Fruit fly (Drosophila melanogaster) whole organism, adult: ENCODE data around the gene CG7069.

ENCODE experiments used
- CG11617 ChIP-seq: fragments of 200-800 bp; sonication (Bioruptor generic); optimal IDR thresholded peaks from 2 replicates; lab custom pipeline; 2017; ENCODE audit warnings: mild to moderate bottlenecking, missing biosample characterization, missing genetic modification reagents, missing genetic modification characterization
- CG12768 ChIP-seq: fragments of 200-800 bp; sonication (Bioruptor generic); optimal IDR thresholded peaks from 2 replicates; lab custom pipeline; 2017; ENCODE audit warnings: missing biosample characterization, missing genetic modification characterization, mild to moderate bottlenecking, moderate library complexity, missing genetic modification reagents
- CG14711 ChIP-seq: fragments of 200-800 bp; sonication (Bioruptor generic); optimal IDR thresholded peaks from 2 replicates; lab custom pipeline; 2018; ENCODE audit warnings: missing biosample characterization, mild to moderate bottlenecking, missing genetic modification characterization, moderate library complexity
- CG1620 ChIP-seq: fragments of 200-800 bp; sonication (Bioruptor generic); optimal IDR thresholded peaks from 2 replicates; lab custom pipeline; 2016; ENCODE audit warnings: missing biosample characterization, missing genetic modification characterization
- CG33017 ChIP-seq: fragments of 200-800 bp; sonication (Bioruptor generic); optimal IDR thresholded peaks from 2 replicates; lab custom pipeline; 2018; ENCODE audit warnings: missing biosample characterization, mild to moderate bottlenecking, missing genetic modification characterization, moderate library complexity
- CG5204 ChIP-seq: fragments of 200-800 bp; sonication (Bioruptor generic); optimal IDR thresholded peaks from 2 replicates; lab custom pipeline; 2016; ENCODE audit warnings: missing biosample characterization, missing genetic modification characterization
- CG7045 ChIP-seq: fragments of 200-800 bp; sonication (Bioruptor generic); optimal IDR thresholded peaks from 2 replicates; lab custom pipeline; 2017; ENCODE audit warnings: missing biosample characterization, mild to moderate bottlenecking, missing genetic modification characterization
- CG7101 ChIP-seq: fragments of 200-800 bp; sonication (Bioruptor generic); optimal IDR thresholded peaks from 2 replicates; lab custom pipeline; 2018; ENCODE audit warnings: missing biosample characterization, mild to moderate bottlenecking, missing genetic modification characterization, moderate library complexity
- Clk ChIP-seq: fragments of 200-800 bp; sonication (Bioruptor generic); optimal IDR thresholded peaks from 2 replicates; lab custom pipeline; 2017; ENCODE audit warnings: missing biosample characterization, missing genetic modification characterization
- Crg-1 ChIP-seq: fragments of 200-800 bp; sonication (Bioruptor generic); optimal IDR thresholded peaks from 2 replicates; lab custom pipeline; 2016; ENCODE audit warnings: missing biosample characterization, missing genetic modification characterization
- Hr96 ChIP-seq: fragments of 200-800 bp; sonication (Bioruptor generic); optimal IDR thresholded peaks from 2 replicates; lab custom pipeline; 2016; ENCODE audit warnings: missing biosample characterization, missing genetic modification characterization
- Mnt ChIP-seq: fragments of 200-800 bp; sonication (Bioruptor generic); optimal IDR thresholded peaks from 2 replicates; lab custom pipeline; 2016; ENCODE audit warnings: missing biosample characterization, mild to moderate bottlenecking, missing genetic modification characterization
- bab1 ChIP-seq: fragments of 200-800 bp; sonication (Bioruptor generic); optimal IDR thresholded peaks from 3 replicates; lab custom pipeline; 2019; ENCODE audit warnings: missing biosample characterization, mild to moderate bottlenecking, missing genetic modification characterization, moderate library complexity
- cic ChIP-seq: fragments of 200-800 bp; sonication (Bioruptor generic); optimal IDR thresholded peaks from 2 replicates; lab custom pipeline; 2017; ENCODE audit warnings: missing biosample characterization, mild to moderate bottlenecking, missing genetic modification characterization, moderate library complexity
- cnc ChIP-seq, 2 experiments: fragments of >200 bp; optimal IDR thresholded peaks; 2 replicates each; lab custom pipeline; 2017
- kay ChIP-seq: fragments of 200-800 bp; sonication (Bioruptor generic); peaks from one replicate; lab custom pipeline; 2016; ENCODE audit warnings: missing biosample characterization, missing genetic modification characterization, borderline replicate concordance
- ovo ChIP-seq: fragments of 200-800 bp; sonication (Bioruptor generic); optimal IDR thresholded peaks from 2 replicates; lab custom pipeline; 2016; ENCODE audit warnings: missing biosample characterization, missing genetic modification characterization
- pad ChIP-seq: fragments of 200-800 bp; sonication (Bioruptor generic); optimal IDR thresholded peaks from 3 replicates; lab custom pipeline; 2017; ENCODE audit warnings: missing biosample characterization, missing genetic modification characterization, mild to moderate bottlenecking, moderate library complexity, missing genetic modification reagents
- tj ChIP-seq: fragments of 200-800 bp; sonication (Bioruptor generic); optimal IDR thresholded peaks from 3 replicates; lab custom pipeline; 2017; ENCODE audit warnings: missing biosample characterization, mild to moderate bottlenecking, missing genetic modification characterization, moderate library complexity
- toe ChIP-seq: fragments of 200-800 bp; sonication (Bioruptor generic); optimal IDR thresholded peaks from 2 replicates; lab custom pipeline; 2016; ENCODE audit warnings: missing biosample characterization, missing genetic modification characterization

CG7069 gene

dm6 chr3R:22356464-22357410 lies 15.9 kb upstream of the CG7069 start, which contains the start of gene Sar1:
Gene Sar1, plus strand, starts transcription at chr3R:22356685.
- TF ChIP-seq tj (GFP tag; lab: Kevin White, UChicago): no peak
- TF ChIP-seq CG14711 (tag; lab: Kevin White, UChicago): no peak
- TF ChIP-seq Clk: peak; percentile 21
- peak; percentile 36 for TF ChIP-seq Mnt (GFP tag; lab: Kevin White, UChicago)
- no peak for TF ChIP-seq toe (GFP tag; lab: Kevin White, UChicago)
- TF ChIP-seq CG33017 (tag; lab: Kevin White, UChicago): no peak
- no peak for TF ChIP-seq CG5204
- peak; percentile 18 for TF ChIP-seq Crg-1
- peak; percentile 47 for TF ChIP-seq CG12768
- TF ChIP-seq kay (GFP tag; lab: Kevin White, UChicago): no peak
- TF ChIP-seq CG1620 (GFP tag; lab: Kevin White, UChicago): peak; percentile 58
- TF ChIP-seq cic (GFP tag; lab: Kevin White, UChicago): peak; percentile 61
- TF ChIP-seq pad (GFP tag; lab: Kevin White, UChicago): peak; percentile 26
- TF ChIP-seq ovo (GFP tag; lab: Kevin White, UChicago): no peak
- no peak for TF ChIP-seq Hr96 (GFP tag; lab: Kevin White, UChicago)
- TF ChIP-seq bab1 (GFP tag; lab: Kevin White, UChicago): peak; percentile 46
- TF ChIP-seq CG7045 (GFP tag; lab: Kevin White, UChicago): no peak
- peak; percentile 13 for TF ChIP-seq CG7101
- TF ChIP-seq cnc (optimal IDR thresholded peaks at IDR 0.05; lab: Kevin White, UChicago): no peak
- peak; percentile 21 for TF ChIP-seq CG11617

dm6 chr3R:22357942-22358341 lies 14.7 kb upstream of the CG7069 start:
- TF ChIP-seq toe (GFP tag; lab: Kevin White, UChicago) (no peak), ovo (GFP tag; lab: Kevin White, UChicago) (no peak), CG12768 (no peak), CG14711 (tag; lab: Kevin White, UChicago) (no peak), pad (GFP tag; lab: Kevin White, UChicago) (no peak), CG7045 (GFP tag; lab: Kevin White, UChicago) (no peak), CG7101 (no peak), CG1620 (GFP tag; lab: Kevin White, UChicago) (no peak)

- TF ChIP-seq CG5204 (no peak), Hr96 (GFP tag; lab: Kevin White, UChicago) (peak; percentile 26), CG11617 (peak; percentile 63), Clk (no peak), bab1 (GFP tag; lab: Kevin White, UChicago) (no peak), ovo (GFP tag; lab: Kevin White, UChicago) (no peak), CG14711 (tag; lab: Kevin White, UChicago) (peak; percentile 76), kay (GFP tag; lab: Kevin White, UChicago) (no peak), CG1620 (GFP tag; lab: Kevin White, UChicago) (no peak), toe (GFP tag; lab: Kevin White, UChicago) (peak; percentile 7), CG12768 (peak; percentile 79), CG7101 (peak; percentile 80), tj (GFP tag; lab: Kevin White, UChicago) (peak; percentile 33), cic (GFP tag; lab: Kevin White, UChicago) (peak; percentile 29), CG33017 (tag; lab: Kevin White, UChicago) (peak; percentile 79), cnc (optimal IDR thresholded peaks at IDR 0.05; lab: Kevin White, UChicago) (no peak), Crg-1 (no peak), Mnt (GFP tag; lab: Kevin White, UChicago) (peak; percentile 15), pad (GFP tag; lab: Kevin White, UChicago) (peak; percentile 30), CG7045 (GFP tag; lab: Kevin White, UChicago) (peak; percentile 55)
Measured at dm6 chr3R:22358810-22359209, 13.8 kb upstream of the CG7069 start.

dm6 chr3R:22362218-22362907 lies 10.3 kb upstream of the CG7069 start, which contains the start of the genes JMJD6, CG7071 and Muted:
Gene JMJD6, minus strand, starts transcription at chr3R:22362371.
Gene CG7071, plus strand, starts transcription at chr3R:22362620.
Gene Muted, plus strand, starts transcription at chr3R:22362620.
- TF ChIP-seq toe (GFP tag; lab: Kevin White, UChicago) (peak; percentile 96), tj (GFP tag; lab: Kevin White, UChicago) (peak; percentile 78), Hr96 (GFP tag; lab: Kevin White, UChicago) (peak; percentile 86), pad (GFP tag; lab: Kevin White, UChicago) (peak; percentile 84), CG7045 (GFP tag; lab: Kevin White, UChicago) (peak; percentile 90), CG1620 (GFP tag; lab: Kevin White, UChicago) (peak; percentile 96), cic (GFP tag; lab: Kevin White, UChicago) (peak; percentile 80), CG5204 (no peak), CG33017 (tag; lab: Kevin White, UChicago) (peak; percentile 90), ovo (GFP tag; lab: Kevin White, UChicago) (peak; percentile 84), CG12768 (peak; percentile 92), Clk (peak; percentile 90), CG7101 (peak; percentile 95), CG11617 (peak; percentile 91), kay (GFP tag; lab: Kevin White, UChicago) (no peak), bab1 (GFP tag; lab: Kevin White, UChicago) (peak; percentile 94), CG14711 (tag; lab: Kevin White, UChicago) (peak; percentile 88), Crg-1 (peak; percentile 88), cnc (optimal IDR thresholded peaks at IDR 0.05; lab: Kevin White, UChicago) (no peak), Mnt (GFP tag; lab: Kevin White, UChicago) (peak; percentile 86)
